Fruit fly (Drosophila melanogaster) whole organism, prepupa: ENCODE data around the gene CG6661.
A peak's percentile ranks its signal among the peaks of the same experiment; 100 is the strongest.

ENCODE experiments used
- CG10669 ChIP-seq: fragments of 200-800 bp; sonication (Bioruptor generic); optimal IDR thresholded peaks from 3 replicates; lab custom pipeline; 2018; ENCODE audit warnings: missing biosample characterization, mild to moderate bottlenecking, missing genetic modification characterization, moderate library complexity
- CG11294 ChIP-seq: fragments of 200-800 bp; sonication (Bioruptor generic); IDR thresholded peaks from 2 replicates; pipeline ENCODE4 v1.3.6; 2022; ENCODE audit warnings: missing biosample characterization, missing genetic modification characterization
- CG11902 ChIP-seq: fragments of 200-800 bp; sonication (Bioruptor generic); optimal IDR thresholded peaks from 3 replicates; lab custom pipeline; 2016; ENCODE audit warnings: missing biosample characterization, missing genetic modification characterization
- CG15336 ChIP-seq: fragments of 200-800 bp; sonication (Bioruptor generic); IDR thresholded peaks from 2 replicates; pipeline ENCODE4 v1.3.6; 2022; ENCODE audit warnings: missing biosample characterization, missing genetic modification characterization
- CG1621 ChIP-seq: fragments of 200-800 bp; sonication (Bioruptor generic); optimal IDR thresholded peaks from 3 replicates; lab custom pipeline; 2018; ENCODE audit warnings: missing biosample characterization, mild to moderate bottlenecking, missing genetic modification characterization
- CG32006 ChIP-seq: fragments of 200-800 bp; sonication (Bioruptor generic); optimal IDR thresholded peaks from 3 replicates; lab custom pipeline; 2017; ENCODE audit warnings: missing biosample characterization, mild to moderate bottlenecking, missing genetic modification characterization
- CG34406 ChIP-seq: fragments of 200-800 bp; sonication (Bioruptor generic); optimal IDR thresholded peaks from 3 replicates; lab custom pipeline; 2016; ENCODE audit warnings: missing biosample characterization, missing genetic modification characterization
- CG3919 ChIP-seq: fragments of 200-800 bp; sonication (Bioruptor generic); optimal IDR thresholded peaks from 3 replicates; lab custom pipeline; 2016; ENCODE audit warnings: missing biosample characterization, missing genetic modification characterization
- CG6163 ChIP-seq: fragments of 200-800 bp; sonication (Bioruptor generic); IDR thresholded peaks from 3 replicates; pipeline ENCODE4 v1.3.6; 2022; ENCODE audit warnings: missing biosample characterization, missing genetic modification characterization
- CG6792 ChIP-seq: fragments of 200-800 bp; sonication (Bioruptor generic); optimal IDR thresholded peaks from 3 replicates; lab custom pipeline; 2016; ENCODE audit warnings: missing biosample characterization, missing genetic modification characterization
- CG6854 ChIP-seq: fragments of 200-800 bp; sonication (Bioruptor generic); optimal IDR thresholded peaks from 2 replicates; lab custom pipeline; 2017; ENCODE audit warnings: missing biosample characterization, mild to moderate bottlenecking, missing genetic modification characterization
- CG8119 ChIP-seq: fragments of 200-800 bp; sonication (Bioruptor generic); IDR thresholded peaks from 3 replicates; pipeline ENCODE4 v1.3.6; 2022; ENCODE audit warnings: missing biosample characterization, missing genetic modification characterization
- CG8319 ChIP-seq: fragments of 200-800 bp; sonication (Bioruptor generic); optimal IDR thresholded peaks from 3 replicates; lab custom pipeline; 2016; ENCODE audit warnings: missing biosample characterization, missing genetic modification characterization
- CG8632 ChIP-seq: fragments of 200-800 bp; sonication (Bioruptor generic); optimal IDR thresholded peaks from 3 replicates; lab custom pipeline; 2016; ENCODE audit warnings: missing biosample characterization, missing genetic modification characterization
- CG9139 ChIP-seq: fragments of 200-800 bp; sonication (Bioruptor generic); optimal IDR thresholded peaks from 3 replicates; lab custom pipeline; 2017; ENCODE audit warnings: missing biosample characterization, mild to moderate bottlenecking, missing genetic modification characterization
- Eip75B ChIP-seq: fragments of 200-800 bp; sonication (Bioruptor generic); optimal IDR thresholded peaks from 3 replicates; lab custom pipeline; 2016; ENCODE audit warnings: missing biosample characterization, missing genetic modification characterization
- Eip78C ChIP-seq: fragments of 200-800 bp; sonication (Bioruptor generic); peaks from one replicate; lab custom pipeline; 2016; ENCODE audit warnings: missing biosample characterization, missing genetic modification characterization
- Eip93F ChIP-seq: fragments of 200-800 bp; sonication (Bioruptor generic); optimal IDR thresholded peaks from 2 replicates; lab custom pipeline; 2016; ENCODE audit warnings: missing biosample characterization, mild to moderate bottlenecking, missing genetic modification characterization
- Ets21C ChIP-seq: fragments of 200-800 bp; sonication (Bioruptor generic); optimal IDR thresholded peaks from 3 replicates; lab custom pipeline; 2016; ENCODE audit warnings: missing biosample characterization, missing genetic modification characterization
- Gug ChIP-seq: fragments of 200-800 bp; sonication (Bioruptor generic); IDR thresholded peaks from 2 replicates; pipeline ENCODE4 v1.3.6; 2022; ENCODE audit warnings: missing biosample characterization, missing genetic modification characterization
- Hr39 ChIP-seq: fragments of 200-800 bp; sonication (Bioruptor generic); optimal IDR thresholded peaks from 2 replicates; lab custom pipeline; 2016; ENCODE audit warnings: missing biosample characterization, missing genetic modification characterization
- Lpt ChIP-seq: fragments of 200-800 bp; sonication (Bioruptor generic); optimal IDR thresholded peaks from 3 replicates; lab custom pipeline; 2016; ENCODE audit warnings: missing biosample characterization, missing genetic modification characterization
- OdsH ChIP-seq: fragments of 200-800 bp; sonication (Bioruptor generic); optimal IDR thresholded peaks from 3 replicates; lab custom pipeline; 2016; ENCODE audit warnings: missing biosample characterization, missing genetic modification characterization
- Smox ChIP-seq: fragments of 200-800 bp; sonication (Bioruptor generic); optimal IDR thresholded peaks from 3 replicates; lab custom pipeline; 2016; ENCODE audit warnings: missing biosample characterization, missing genetic modification characterization
- Sox102F ChIP-seq: fragments of 200-800 bp; sonication (Bioruptor generic); optimal IDR thresholded peaks from 2 replicates; lab custom pipeline; 2016; ENCODE audit warnings: missing biosample characterization, mild to moderate bottlenecking, missing genetic modification characterization
- acj6 ChIP-seq: fragments of 200-800 bp; sonication (Bioruptor generic); optimal IDR thresholded peaks from 3 replicates; lab custom pipeline; 2016; ENCODE audit warnings: missing biosample characterization, missing genetic modification characterization
- cyc ChIP-seq: fragments of 200-800 bp; sonication (Bioruptor generic); optimal IDR thresholded peaks from 3 replicates; lab custom pipeline; 2016; ENCODE audit warnings: missing biosample characterization, missing genetic modification characterization
- dac ChIP-seq: fragments of 200-800 bp; sonication (Bioruptor generic); optimal IDR thresholded peaks from 2 replicates; lab custom pipeline; 2017; ENCODE audit warnings: missing biosample characterization, mild to moderate bottlenecking, missing genetic modification characterization
- dsx ChIP-seq: fragments of 200-800 bp; optimal IDR thresholded peaks from 3 replicates; lab custom pipeline; 2019; ENCODE audit warnings: missing biosample characterization, mild to moderate bottlenecking, missing genetic modification characterization, moderate library complexity; ENCODE audit not compliant: poor library complexity, severe bottlenecking
- eg ChIP-seq: fragments of 200-800 bp; sonication (Bioruptor generic); IDR thresholded peaks from 3 replicates; pipeline ENCODE4 v1.3.6; 2022; ENCODE audit warnings: missing biosample characterization, missing genetic modification characterization
- esn ChIP-seq: fragments of 200-800 bp; sonication (Bioruptor generic); optimal IDR thresholded peaks from 2 replicates; lab custom pipeline; 2016; ENCODE audit warnings: missing biosample characterization, mild to moderate bottlenecking, missing genetic modification characterization, moderate library complexity
- fkh ChIP-seq: fragments of 200-800 bp; sonication (Bioruptor generic); optimal IDR thresholded peaks from 3 replicates; lab custom pipeline; 2017; ENCODE audit warnings: missing biosample characterization, mild to moderate bottlenecking, missing genetic modification characterization, moderate library complexity
- lz ChIP-seq: fragments of 200-800 bp; sonication (Bioruptor generic); optimal IDR thresholded peaks from 3 replicates; lab custom pipeline; 2016; ENCODE audit warnings: missing biosample characterization, missing genetic modification characterization
- net ChIP-seq: fragments of 200-800 bp; sonication (Bioruptor generic); optimal IDR thresholded peaks from 3 replicates; lab custom pipeline; 2016; ENCODE audit warnings: missing biosample characterization, missing genetic modification characterization
- salr ChIP-seq, 2 experiments: fragments of 200-800 bp; sonication (Bioruptor generic); optimal IDR thresholded peaks; 3 replicates each; lab custom pipeline; 2016 to 2018; ENCODE audit warnings: missing biosample characterization in 2 of 2, missing genetic modification characterization in 2 of 2, mild to moderate bottlenecking in 1 of 2
- spab ChIP-seq: fragments of 200-800 bp; sonication (Bioruptor generic); optimal IDR thresholded peaks from 2 replicates; lab custom pipeline; 2017; ENCODE audit warnings: missing biosample characterization, mild to moderate bottlenecking, missing genetic modification characterization, missing genetic modification reagents
- svp ChIP-seq: fragments of 200-800 bp; sonication (Bioruptor generic); peaks from one replicate; lab custom pipeline; 2016; ENCODE audit warnings: missing biosample characterization, missing genetic modification characterization
- vri ChIP-seq: fragments of 200-800 bp; sonication (Bioruptor generic); optimal IDR thresholded peaks from 3 replicates; lab custom pipeline; 2016; ENCODE audit warnings: missing biosample characterization, mild to moderate bottlenecking, missing genetic modification characterization

The CG6661 gene

DNA sequence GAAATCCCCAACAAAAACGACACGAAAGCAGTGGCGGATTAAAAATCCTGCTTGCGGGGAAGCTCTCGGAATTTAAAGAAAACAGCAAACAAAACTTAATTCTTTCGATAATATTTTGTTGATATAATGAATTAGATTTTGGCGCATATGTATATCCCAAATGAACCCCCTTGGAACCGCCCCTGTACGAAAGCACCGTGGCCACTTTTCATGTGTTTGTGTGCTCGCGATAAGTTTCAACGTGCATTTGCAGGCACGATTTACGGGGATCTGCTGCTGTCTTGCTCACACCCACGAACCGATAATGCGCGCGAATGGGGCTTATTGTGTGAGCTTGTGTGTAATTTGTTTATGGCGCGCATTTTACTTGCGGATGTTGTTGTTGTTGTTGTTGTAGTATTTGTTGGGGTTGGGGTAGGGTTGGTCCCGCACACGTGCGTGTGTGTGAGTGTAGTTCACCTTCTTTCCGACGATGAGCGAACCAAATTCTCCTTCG is 29.6 kb upstream of the CG6661 start (continued):
- TF ChIP-seq CG32006 (peak; percentile 100), net (peak; percentile 99), CG1621 (tag; lab: Kevin White, UChicago) (peak; percentile 96), Ets21C (GFP tag; lab: Kevin White, UChicago) (peak; percentile 97), Hr39 (GFP tag; lab: Kevin White, UChicago) (peak; percentile 99), spab (peak; percentile 96), vri (GFP tag; lab: Kevin White, UChicago) (peak; percentile 97), lz (GFP tag; lab: Kevin White, UChicago) (peak; percentile 98), CG10669 (GFP tag; lab: Kevin White, UChicago) (peak; percentile 98), Eip93F (GFP tag; lab: Kevin White, UChicago) (peak; percentile 94), acj6 (GFP tag; lab: Kevin White, UChicago) (peak; percentile 99), salr (GFP tag; optimal IDR thresholded peaks at IDR 0.05; lab: Kevin White, UChicago) (peak; percentile 96 to 99), Lpt (GFP tag; lab: Kevin White, UChicago) (peak; percentile 99), dac (GFP tag; lab: Kevin White, UChicago) (peak; percentile 99), dsx (GFP tag; lab: Kevin White, UChicago) (peak; percentile 90), esn (GFP tag; lab: Kevin White, UChicago) (peak; percentile 99), CG3919 (peak; percentile 99), Gug (GFP tag; lab: Robert Waterston, UW) (peak; percentile 97), Eip75B (GFP tag; lab: Kevin White, UChicago) (peak; percentile 99), Sox102F (GFP tag; lab: Kevin White, UChicago) (peak; percentile 96), CG9139 (peak; percentile 90), OdsH (GFP tag; lab: Kevin White, UChicago) (peak; percentile 99), CG11294 (GFP tag; lab: Robert Waterston, UW) (peak; percentile 98), CG11902 (GFP tag; lab: Kevin White, UChicago) (peak; percentile 99), CG6854 (GFP tag; lab: Kevin White, UChicago) (peak; percentile 92), CG6163 (peak; percentile 99), CG8119 (GFP tag; lab: Robert Waterston, UW) (peak; percentile 99), CG8632 (GFP tag; lab: Kevin White, UChicago) (peak; percentile 97)

dm6 chr3L:14005627-14006287 is 28.8 kb upstream of the CG6661 start:
- TF ChIP-seq CG15336 (GFP tag; lab: Robert Waterston, UW) (no peak), CG6163 (peak; percentile 23; the same call in 1 of the 3 replicates), eg (0 out of 3 replicates have a peak, but pooled peaks have one; percentile 6)
- TF ChIP-seq, all 60 proteins: peak for 2

dm6 chr3L:14006704-14007126 is 27.9 kb upstream of the CG6661 start:
- TF ChIP-seq CG6163 (peak; percentile 84), CG3919 (no peak), svp (GFP tag; lab: Kevin White, UChicago) (no peak), CG32006 (no peak), CG8119 (GFP tag; lab: Robert Waterston, UW) (peak; percentile 60; the same call in 2 of the 3 replicates), dac (GFP tag; lab: Kevin White, UChicago) (no peak), cyc (GFP tag; lab: Kevin White, UChicago) (no peak), fkh (GFP tag; lab: Kevin White, UChicago) (no peak), CG15336 (GFP tag; lab: Robert Waterston, UW) (peak; percentile 45), vri (GFP tag; lab: Kevin White, UChicago) (peak; percentile 100), CG8319 (GFP tag; lab: Kevin White, UChicago) (no peak), Eip75B (GFP tag; lab: Kevin White, UChicago) (no peak), eg (peak; percentile 55; the same call in 2 of the 3 replicates), CG6792 (GFP tag; lab: Kevin White, UChicago) (no peak), CG34406 (no peak), CG11902 (GFP tag; lab: Kevin White, UChicago) (no peak), Eip93F (GFP tag; lab: Kevin White, UChicago) (no peak), Eip78C (GFP tag; lab: Kevin White, UChicago) (no peak), CG9139 (no peak), Smox (GFP tag; lab: Kevin White, UChicago) (no peak), acj6 (GFP tag; lab: Kevin White, UChicago) (no peak), Hr39 (GFP tag; lab: Kevin White, UChicago) (no peak)
- TF ChIP-seq, all 60 proteins: peak for 5
